Fruit fly (Drosophila melanogaster): ENCODE measurements around the gene CG14860.

CG14860 gene

dm6 chr3R:14898280-14898756, 3.7 kb downstream of the CG14860 start, which contains the start of the genes Nup93-2 and CG3817 (continued):
- TF ChIP-seq HmgD (GFP tag; optimal IDR thresholded peaks at IDR 0.05) = no peak
- TF ChIP-seq Dip2 (GFP tag; IDR thresholded peaks at IDR 0.05) = no peak
- peak; percentile 26; the same call in 1 of the 2 replicates for TF ChIP-seq Ada2b (GFP tag; IDR thresholded peaks at IDR 0.05)
- TF ChIP-seq CG17829 (tag; optimal IDR thresholded peaks at IDR 0.05) = peak; percentile 80
- 0 out of 3 replicates have a peak, but pooled peaks have one; percentile 18 for TF ChIP-seq CG2889 (GFP tag; IDR thresholded peaks at IDR 0.05)
- peak; percentile 83 for TF ChIP-seq slbo (GFP tag; IDR thresholded peaks at IDR 0.05)
- TF ChIP-seq schlank (tag; optimal IDR thresholded peaks at IDR 0.05) = no peak
- no peak for TF ChIP-seq Hey (tag; optimal IDR thresholded peaks at IDR 0.05)
- TF ChIP-seq CG10366 (GFP tag; IDR thresholded peaks at IDR 0.05) = peak; percentile 56
- peak; percentile 66 for TF ChIP-seq Xbp1 (GFP tag; optimal IDR thresholded peaks at IDR 0.05)
- peak; percentile 89 for TF ChIP-seq gem (tag; optimal IDR thresholded peaks at IDR 0.05)
- peak; percentile 44 for TF ChIP-seq zen (tag; optimal IDR thresholded peaks at IDR 0.05)
- no peak for TF ChIP-seq tx (GFP tag; optimal IDR thresholded peaks at IDR 0.05)
- no peak for TF ChIP-seq esg (GFP tag; conservative IDR thresholded peaks at IDR 0.05)
- no peak for TF ChIP-seq disco-r (GFP tag; optimal IDR thresholded peaks at IDR 0.05)
- 0 out of 2 replicates have a peak, but pooled peaks have one; percentile 50 for TF ChIP-seq ara (GFP tag; IDR thresholded peaks at IDR 0.05)
- peak; percentile 31 for TF ChIP-seq cwo (GFP tag; optimal IDR thresholded peaks at IDR 0.05)
- peak; percentile 26; the same call in 1 of the 2 replicates for TF ChIP-seq CG6689 (GFP tag; IDR thresholded peaks at IDR 0.05)
- TF ChIP-seq pzg (GFP tag; optimal IDR thresholded peaks at IDR 0.05) = peak; percentile 37
- TF ChIP-seq gcm2 (GFP tag; optimal IDR thresholded peaks at IDR 0.05) = no peak
- peak; percentile 82 for TF ChIP-seq CG2678 (tag; optimal IDR thresholded peaks at IDR 0.05)
- no peak for TF ChIP-seq mirr (GFP tag; optimal IDR thresholded peaks at IDR 0.05)
- TF ChIP-seq CG11093 (GFP tag; IDR thresholded peaks at IDR 0.05) = peak; percentile 64; the same call in 1 of the 3 replicates
- no peak for TF ChIP-seq sens-2 (GFP tag; IDR thresholded peaks at IDR 0.05)
- peak; percentile 43 for TF ChIP-seq E2f2 (GFP tag; IDR thresholded peaks at IDR 0.05)
- peak; percentile 13 for TF ChIP-seq Deaf1 (tag; optimal IDR thresholded peaks at IDR 0.05)
- TF ChIP-seq CG4360 (GFP tag; IDR thresholded peaks at IDR 0.05) = no peak
- peak; percentile 72 for TF ChIP-seq Nf-YC (tag; optimal IDR thresholded peaks at IDR 0.05)
- peak; percentile 44 for TF ChIP-seq CoRest (tag; optimal IDR thresholded peaks at IDR 0.05)
- peak; percentile 1 for TF ChIP-seq CG17186 (GFP tag; optimal IDR thresholded peaks at IDR 0.05)
- peak; percentile 16 for TF ChIP-seq CG17385 (GFP tag; optimal IDR thresholded peaks at IDR 0.05)
- TF ChIP-seq ERR (GFP tag; optimal IDR thresholded peaks at IDR 0.05) = no peak
- peak; percentile 66 for TF ChIP-seq CG8388 (GFP tag; optimal IDR thresholded peaks at IDR 0.05)
- TF ChIP-seq CG6765 (GFP tag; optimal IDR thresholded peaks at IDR 0.05) = peak; percentile 34
- no peak for TF ChIP-seq HHEX (GFP tag; optimal IDR thresholded peaks at IDR 0.05)
- no peak for TF ChIP-seq CG10321 (GFP tag; IDR thresholded peaks at IDR 0.05)
- TF ChIP-seq tio (GFP tag; optimal IDR thresholded peaks at IDR 0.05) = no peak
- no peak for TF ChIP-seq onecut (GFP tag; IDR thresholded peaks at IDR 0.05)
- TF ChIP-seq Usf (GFP tag; optimal IDR thresholded peaks at IDR 0.05) = peak; percentile 56
- TF ChIP-seq CG2202 (tag; optimal IDR thresholded peaks at IDR 0.05) = no peak
- no peak for TF ChIP-seq Jarid2 (GFP tag; optimal IDR thresholded peaks at IDR 0.05)
- TF ChIP-seq chm (GFP tag; IDR thresholded peaks at IDR 0.05) = no peak
- TF ChIP-seq sug (tag; optimal IDR thresholded peaks at IDR 0.05) = peak; percentile 84
- TF ChIP-seq CG6791 (GFP tag; IDR thresholded peaks at IDR 0.05; ENCODE audit: partially characterized antibody) = peak; percentile 65; the same call in 2 of the 3 replicates
- no peak for TF ChIP-seq CG17328 (GFP tag; IDR thresholded peaks at IDR 0.05)
- no peak; the same call in 1 of the 3 replicates for TF ChIP-seq B-H1 (GFP tag; IDR thresholded peaks at IDR 0.05)
- no peak for TF ChIP-seq Adf1 (GFP tag; IDR thresholded peaks at IDR 0.05)
- no peak for TF ChIP-seq psq (GFP tag; optimal IDR thresholded peaks at IDR 0.05)
- TF ChIP-seq CG15479 (GFP tag; optimal IDR thresholded peaks at IDR 0.05) = no peak
- no peak for TF ChIP-seq Lim3 (GFP tag; IDR thresholded peaks at IDR 0.05)
- TF ChIP-seq Hr39 (optimal IDR thresholded peaks at IDR 0.05) = no peak

All from whole organism, embryonic.